Fruit fly (Drosophila melanogaster): ENCODE measurements around the gene Gr98c.

dm6 chr3R:27501938-27502337 is 42.3 kb upstream of the Gr98c start, which contains the start of gene CG43139:
- TF ChIP-seq CG16779 (tag; optimal IDR thresholded peaks at IDR 0.05) (no peak), CG3032 (tag; optimal IDR thresholded peaks at IDR 0.05) (no peak), Ets96B (tag; optimal IDR thresholded peaks at IDR 0.05) (no peak), Sox102F (GFP tag; optimal IDR thresholded peaks at IDR 0.05) (no peak), CG1621 (tag; optimal IDR thresholded peaks at IDR 0.05) (no peak), CG6163 (GFP tag; IDR thresholded peaks at IDR 0.05) (no peak), CG15336 (GFP tag; IDR thresholded peaks at IDR 0.05) (no peak), Hr39 (GFP tag; optimal IDR thresholded peaks at IDR 0.05) (no peak), Eip75B (GFP tag; optimal IDR thresholded peaks at IDR 0.05) (no peak), CG6276 (GFP tag; optimal IDR thresholded peaks at IDR 0.05) (no peak), topi (GFP tag; optimal IDR thresholded peaks at IDR 0.05) (no peak)
